Worm (Caenorhabditis elegans) whole organism, young adult: ENCODE results near the gene uig-1.

Experiments used
- B0019.2 ChIP-seq: fragments of 200-800 bp; sonication (Bioruptor generic); conservative IDR thresholded peaks from 2 replicates; pipeline ENCODE4 v1.3.6; 2022; ENCODE audit warnings: missing genetic modification reagents, missing genetic modification characterization, missing compliant biosample characterization
- D2030.7 ChIP-seq: fragments of 200-800 bp; sonication (Bioruptor generic); IDR thresholded peaks from 2 replicates; pipeline ENCODE4 v1.3.6; 2022; ENCODE audit warnings: missing genetic modification reagents, missing genetic modification characterization, missing compliant biosample characterization
- F37B4.10 ChIP-seq: fragments of 200-800 bp; sonication (Bioruptor generic); IDR thresholded peaks from 2 replicates; pipeline ENCODE4 v1.3.6; 2022; ENCODE audit warnings: missing genetic modification characterization, missing compliant biosample characterization
- F49E8.2 ChIP-seq: sonication (generic microtip); optimal IDR thresholded peaks from 3 replicates; lab custom pipeline; 2017; ENCODE audit warnings: missing genetic modification characterization, mild to moderate bottlenecking, missing compliant biosample characterization, antibody characterized with exemption, moderate library complexity; ENCODE audit not compliant: insufficient read depth
- Y95B8A.8 ChIP-seq: fragments of 200-800 bp; sonication (Bioruptor generic); IDR thresholded peaks from 2 replicates; pipeline ENCODE4 v1.3.6; 2022; ENCODE audit warnings: missing genetic modification reagents, missing genetic modification characterization, missing compliant biosample characterization
- ZK185.1 ChIP-seq: sonication (generic microtip); optimal IDR thresholded peaks from 2 replicates; lab custom pipeline; 2016; ENCODE audit warnings: mild to moderate bottlenecking, missing genetic modification characterization, missing compliant biosample characterization; ENCODE audit not compliant: poor library complexity, severe bottlenecking
- aptf-3 ChIP-seq: fragments of 200-800 bp; sonication (Bioruptor generic); IDR thresholded peaks from 2 replicates; pipeline ENCODE4 v1.3.6; 2022; ENCODE audit warnings: missing genetic modification characterization, missing compliant biosample characterization
- atf-7 ChIP-seq: sonication (generic microtip); optimal IDR thresholded peaks from 2 replicates; lab custom pipeline; 2017; ENCODE audit warnings: mild to moderate bottlenecking, missing genetic modification characterization, missing compliant biosample characterization
- athp-1 ChIP-seq: sonication (generic microtip); optimal IDR thresholded peaks from 2 replicates; lab custom pipeline; 2017; ENCODE audit warnings: mild to moderate bottlenecking, missing genetic modification characterization, missing compliant biosample characterization
- attf-3 ChIP-seq: fragments of 200-800 bp; sonication (Bioruptor generic); conservative IDR thresholded peaks from 2 replicates; pipeline ENCODE4 v1.3.6; 2022; ENCODE audit warnings: missing genetic modification reagents, missing genetic modification characterization, missing compliant biosample characterization
- attf-5 ChIP-seq: fragments of 200-800 bp; sonication (Bioruptor generic); optimal IDR thresholded peaks from 2 replicates; lab custom pipeline; 2018; ENCODE audit warnings: mild to moderate bottlenecking, missing genetic modification characterization, missing compliant biosample characterization
- cebp-2 ChIP-seq: fragments of 200-800 bp; sonication (Bioruptor generic); IDR thresholded peaks from 2 replicates; pipeline ENCODE4 v1.3.6; 2022; ENCODE audit warnings: missing genetic modification characterization, missing compliant biosample characterization
- ceh-100 ChIP-seq: fragments of 200-800 bp; sonication (Bioruptor generic); IDR thresholded peaks from 2 replicates; pipeline ENCODE4 v1.3.6; 2022; ENCODE audit warnings: missing genetic modification reagents, missing genetic modification characterization, missing compliant biosample characterization
- ceh-79 ChIP-seq: sonication (generic microtip); optimal IDR thresholded peaks from 2 replicates; lab custom pipeline; 2017; ENCODE audit warnings: mild to moderate bottlenecking, missing genetic modification characterization, missing compliant biosample characterization
- chd-7 ChIP-seq: sonication (generic microtip); optimal IDR thresholded peaks from 2 replicates; lab custom pipeline; 2016; ENCODE audit warnings: mild to moderate bottlenecking, missing genetic modification characterization, moderate library complexity, missing compliant biosample characterization
- dox-1 ChIP-seq: fragments of 200-800 bp; sonication (Bioruptor generic); IDR thresholded peaks from 2 replicates; pipeline ENCODE4 v1.3.6; 2022; ENCODE audit warnings: missing genetic modification reagents, missing genetic modification characterization, missing compliant biosample characterization
- dpff-1 ChIP-seq: sonication (generic microtip); optimal IDR thresholded peaks from 2 replicates; lab custom pipeline; 2017; ENCODE audit warnings: mild to moderate bottlenecking, missing genetic modification characterization, missing compliant biosample characterization
- dpl-1 ChIP-seq: fragments of 150-350 bp; optimal IDR thresholded peaks from 2 replicates; lab custom pipeline; 2014; ENCODE audit warnings: missing biosample characterization, missing genetic modification reagents, missing genetic modification characterization
- egl-18 ChIP-seq: fragments of 200-800 bp; sonication (Bioruptor generic); IDR thresholded peaks from 2 replicates; pipeline ENCODE4 v1.3.6; 2022; ENCODE audit warnings: missing genetic modification reagents, missing genetic modification characterization, missing compliant biosample characterization
- egl-44 ChIP-seq: fragments of 200-800 bp; sonication (Bioruptor generic); IDR thresholded peaks from 2 replicates; pipeline ENCODE4 v1.3.6; 2022; ENCODE audit warnings: missing genetic modification reagents, missing genetic modification characterization, missing compliant biosample characterization
- egrh-3 ChIP-seq: fragments of 200-800 bp; sonication (Bioruptor generic); IDR thresholded peaks from 2 replicates; pipeline ENCODE4 v1.3.6; 2022; ENCODE audit warnings: missing genetic modification reagents, missing genetic modification characterization, missing compliant biosample characterization
- gei-17 ChIP-seq: fragments of 200-800 bp; sonication (Bioruptor generic); optimal IDR thresholded peaks from 2 replicates; lab custom pipeline; 2018; ENCODE audit warnings: mild to moderate bottlenecking, missing genetic modification characterization, missing compliant biosample characterization
- hmg-1.2 ChIP-seq: fragments of 200-800 bp; sonication (Bioruptor generic); IDR thresholded peaks from 2 replicates; pipeline ENCODE4 v1.3.6; 2022; ENCODE audit warnings: missing genetic modification reagents, missing genetic modification characterization, missing compliant biosample characterization
- let-526 ChIP-seq: fragments of 200-800 bp; sonication (Bioruptor generic); IDR thresholded peaks from 2 replicates; pipeline ENCODE4 v1.3.6; 2022; ENCODE audit warnings: missing genetic modification reagents, missing genetic modification characterization, missing compliant biosample characterization
- lin-26 ChIP-seq: fragments of 200-800 bp; sonication (Bioruptor generic); IDR thresholded peaks from 2 replicates; pipeline ENCODE4 v1.3.6; 2022; ENCODE audit warnings: missing genetic modification reagents, missing genetic modification characterization, missing compliant biosample characterization
- lin-54 ChIP-seq: fragments of 200-800 bp; sonication (Bioruptor generic); optimal IDR thresholded peaks from 2 replicates; lab custom pipeline; 2018; ENCODE audit warnings: mild to moderate bottlenecking, missing genetic modification characterization, missing compliant biosample characterization
- madf-10 ChIP-seq: sonication (generic microtip); optimal IDR thresholded peaks from 2 replicates; lab custom pipeline; 2016; ENCODE audit warnings: mild to moderate bottlenecking, missing genetic modification characterization, missing compliant biosample characterization
- madf-6 ChIP-seq: fragments of 200-800 bp; sonication (Bioruptor generic); IDR thresholded peaks from 2 replicates; pipeline ENCODE4 v1.3.6; 2022; ENCODE audit warnings: missing genetic modification reagents, missing genetic modification characterization, missing compliant biosample characterization
- mcd-1 ChIP-seq: fragments of 200-800 bp; sonication (Bioruptor generic); IDR thresholded peaks from 2 replicates; pipeline ENCODE4 v1.3.6; 2022; ENCODE audit warnings: missing genetic modification reagents, missing genetic modification characterization, missing compliant biosample characterization
- mes-4 ChIP-seq: sonication (generic microtip); optimal IDR thresholded peaks from 2 replicates; lab custom pipeline; 2016; ENCODE audit warnings: missing genotype, missing genetic modification characterization, missing compliant biosample characterization
- nfya-2 ChIP-seq: fragments of 200-800 bp; sonication (Bioruptor generic); IDR thresholded peaks from 2 replicates; pipeline ENCODE4 v1.3.6; 2022; ENCODE audit warnings: missing genetic modification reagents, missing genetic modification characterization, missing compliant biosample characterization
- nhr-90 ChIP-seq: sonication (generic microtip); optimal IDR thresholded peaks from 2 replicates; lab custom pipeline; 2016; ENCODE audit warnings: missing genotype, mild to moderate bottlenecking, missing genetic modification characterization, missing compliant biosample characterization
- pha-4 ChIP-seq: fragments of 150-350 bp; sonication (generic microtip); optimal IDR thresholded peaks from 2 replicates; lab custom pipeline; 2014; ENCODE audit warnings: missing biosample characterization, missing genetic modification reagents, missing genetic modification characterization
- rcor-1 ChIP-seq: fragments of 200-800 bp; sonication (Bioruptor generic); IDR thresholded peaks from 2 replicates; pipeline ENCODE4 v1.3.6; 2022; ENCODE audit warnings: missing genetic modification reagents, missing genetic modification characterization, missing compliant biosample characterization
- repo-1 ChIP-seq: sonication (generic microtip); optimal IDR thresholded peaks from 2 replicates; lab custom pipeline; 2017; ENCODE audit warnings: mild to moderate bottlenecking, missing genetic modification characterization, missing compliant biosample characterization
- sea-2 ChIP-seq: fragments of 200-800 bp; sonication (Bioruptor generic); IDR thresholded peaks from 2 replicates; pipeline ENCODE4 v1.3.6; 2022; ENCODE audit warnings: missing genetic modification characterization, missing compliant biosample characterization
- snpc-4 ChIP-seq, 5 experiments: fragments of 150-350 bp in 1 of 5; sonication (generic microtip) in 4 of 5; optimal IDR thresholded peaks; 2 replicates each; lab custom pipeline; 2014 to 2018; ENCODE audit warnings: missing genetic modification characterization in 5 of 5, missing biosample characterization in 3 of 5, antibody characterized with exemption in 2 of 5, mild to moderate bottlenecking in 2 of 5, missing compliant biosample characterization in 2 of 5, missing genotype in 2 of 5, moderate library complexity in 2 of 5, missing genetic modification reagents in 1 of 5
- sptf-2 ChIP-seq: fragments of 200-800 bp; sonication (Bioruptor generic); optimal IDR thresholded peaks from 2 replicates; lab custom pipeline; 2018; ENCODE audit warnings: mild to moderate bottlenecking, missing genetic modification characterization, missing compliant biosample characterization
- zfh-2 ChIP-seq: fragments of 200-800 bp; sonication (Bioruptor generic); conservative IDR thresholded peaks from 2 replicates; pipeline ENCODE4 v1.3.6; 2022; ENCODE audit warnings: missing genetic modification reagents, missing genetic modification characterization, missing compliant biosample characterization
- zim-3 ChIP-seq: sonication (generic microtip); optimal IDR thresholded peaks from 2 replicates; lab custom pipeline; 2017; ENCODE audit warnings: mild to moderate bottlenecking, missing genetic modification characterization, moderate library complexity, missing compliant biosample characterization
- ztf-18 ChIP-seq: sonication (generic microtip); optimal IDR thresholded peaks from 2 replicates; lab custom pipeline; 2016; ENCODE audit warnings: missing genotype, mild to moderate bottlenecking, missing genetic modification characterization, missing compliant biosample characterization
- ztf-3 ChIP-seq: fragments of 200-800 bp; sonication (Bioruptor generic); optimal IDR thresholded peaks from 2 replicates; lab custom pipeline; 2018; ENCODE audit warnings: mild to moderate bottlenecking, missing genetic modification characterization, missing compliant biosample characterization

The uig-1 gene

DNA sequence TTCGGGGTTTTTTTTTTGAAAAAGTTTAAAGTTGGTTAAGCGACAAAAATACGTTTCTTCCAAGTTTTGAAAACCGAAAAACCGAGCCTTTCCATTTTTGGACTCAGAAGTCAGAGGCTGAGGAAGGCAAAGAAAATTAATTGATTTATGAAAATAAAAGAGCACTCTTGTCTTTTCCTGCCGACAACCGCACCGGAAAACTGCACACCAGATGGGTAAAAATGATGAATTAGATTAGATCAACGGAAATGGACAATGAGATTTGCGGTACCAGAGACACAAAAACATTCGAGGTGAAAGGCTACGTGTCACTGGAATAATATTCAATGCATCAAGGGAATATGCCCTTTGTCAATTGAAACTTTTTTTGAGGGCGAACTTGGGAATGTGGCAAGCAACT lies 1.3 kb downstream of the uig-1 start:
- no peak for TF ChIP-seq madf-6 (GFP tag; lab: Robert Waterston, UW)
- no peak for TF ChIP-seq atf-7
- TF ChIP-seq rcor-1 (GFP tag; lab: Robert Waterston, UW), result no peak
- no peak for TF ChIP-seq gei-17 (GFP tag; lab: Kevin White, UChicago)
- no peak for TF ChIP-seq dpl-1
- TF ChIP-seq repo-1 (tag; lab: Kevin White, UChicago), result no peak
- TF ChIP-seq nhr-90 (tag; lab: Kevin White, UChicago), result no peak
- no peak for TF ChIP-seq B0019.2 (GFP tag; lab: Robert Waterston, UW)
- TF ChIP-seq sptf-2 (GFP tag; lab: Kevin White, UChicago), result no peak
- no peak for TF ChIP-seq nfya-2
- no peak for TF ChIP-seq athp-1 (tag; lab: Kevin White, UChicago)
- TF ChIP-seq dox-1 (GFP tag; lab: Robert Waterston, UW), result no peak
- TF ChIP-seq mes-4 (tag; lab: Kevin White, UChicago), result no peak
- TF ChIP-seq zim-3 (tag; lab: Kevin White, UChicago), result no peak
- no peak for TF ChIP-seq F37B4.10 (GFP tag; lab: Robert Waterston, UW)
- no peak for TF ChIP-seq sea-2 (GFP tag; lab: Robert Waterston, UW)
- TF ChIP-seq F49E8.2 (tag; lab: Kevin White, UChicago), result no peak

ce11 chrV:13288881-13289280 lies 6.9 kb downstream of the uig-1 start:
- TF ChIP-seq D2030.7, result no peak
- TF ChIP-seq egrh-3 (GFP tag; lab: Robert Waterston, UW), result no peak
- no peak for TF ChIP-seq egl-18
- TF ChIP-seq attf-3 (GFP tag; lab: Robert Waterston, UW), result no peak
- TF ChIP-seq hmg-1.2, result peak; percentile 56; the same call in 1 of the 2 replicates
- TF ChIP-seq egl-44, result no peak
- TF ChIP-seq mcd-1 (GFP tag; lab: Robert Waterston, UW), result no peak
- TF ChIP-seq rcor-1 (GFP tag; lab: Robert Waterston, UW), result no peak

DNA sequence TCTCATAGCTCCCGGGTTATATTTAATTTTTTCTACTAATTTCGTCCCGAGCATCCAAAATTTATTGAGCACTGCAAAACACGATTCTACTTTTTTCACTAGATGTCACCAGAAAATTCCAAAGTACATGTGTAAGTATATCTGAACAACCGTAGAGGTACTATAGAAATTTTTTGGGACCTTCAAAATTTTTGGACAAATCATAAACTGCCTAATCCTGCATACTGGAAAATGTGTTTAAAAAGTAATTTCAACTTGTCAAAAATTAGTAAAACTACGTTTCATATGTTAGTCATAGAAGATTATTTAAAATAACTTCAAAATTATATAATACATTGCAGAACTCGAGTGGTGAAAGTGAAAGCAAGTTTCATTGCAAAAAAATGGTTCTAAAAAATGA lies 9.3 kb downstream of the uig-1 start:
- TF ChIP-seq chd-7 (tag; lab: Kevin White, UChicago) (no peak), ceh-100 (GFP tag; lab: Robert Waterston, UW) (no peak), egl-18 (no peak), cebp-2 (GFP tag; lab: Robert Waterston, UW) (no peak), Y95B8A.8 (no peak), ztf-3 (no peak), lin-54 (GFP tag; lab: Kevin White, UChicago) (no peak), dpff-1 (tag; lab: Kevin White, UChicago) (no peak), attf-5 (GFP tag; lab: Kevin White, UChicago) (no peak), pha-4 (tag; lab: Kevin White, UChicago) (no peak), aptf-3 (no peak), ceh-79 (tag; lab: Kevin White, UChicago) (no peak), ZK185.1 (tag; lab: Kevin White, UChicago) (no peak)

DNA sequence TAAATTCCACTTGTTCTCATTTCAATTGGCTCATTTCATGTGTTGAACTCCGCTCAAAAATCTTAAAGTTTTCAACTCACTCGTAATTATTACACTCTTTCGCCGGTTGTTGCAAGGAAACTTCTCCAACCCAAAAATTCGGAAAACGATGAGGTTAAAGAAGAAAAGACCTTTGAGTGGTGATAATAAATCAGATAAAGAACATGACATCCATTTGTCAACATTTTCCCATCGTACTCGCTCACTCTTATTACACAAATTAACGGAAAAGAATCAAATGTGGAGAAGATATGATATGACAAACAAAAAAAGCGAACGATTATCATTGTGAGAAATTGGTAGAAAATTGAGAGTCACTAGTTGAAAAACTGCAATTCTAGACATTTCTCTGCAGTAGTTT lies 10.5 kb downstream of the uig-1 start:
- TF ChIP-seq let-526 (GFP tag; lab: Robert Waterston, UW) (no peak), madf-10 (tag; lab: Kevin White, UChicago) (no peak), lin-26 (no peak), zfh-2 (no peak), ztf-18 (tag; lab: Kevin White, UChicago) (no peak), snpc-4 (GFP tag; optimal IDR thresholded peaks at IDR 0.05; lab: Kevin White, UChicago) (no peak), snpc-4 (tag; optimal IDR thresholded peaks at IDR 0.05; lab: Kevin White, UChicago) (no peak)
